Worm (Caenorhabditis elegans) whole organism, late embryonic: ENCODE results near the gene Y38E10A.35.
"Not testable (repeated sequence)": the region's sequence is repeated elsewhere in the genome, so short reads cannot be mapped to it uniquely, and the experiment has no call there.

ENCODE experiments used
- ceh-2 ChIP-seq: sonication (generic microtip); optimal IDR thresholded peaks from 2 replicates; lab custom pipeline; 2016; ENCODE audit warnings: missing genotype, missing genetic modification characterization, missing compliant biosample characterization
- che-1 ChIP-seq: sonication (generic microtip); optimal IDR thresholded peaks from 2 replicates; lab custom pipeline; 2016; ENCODE audit warnings: mild to moderate bottlenecking, missing genetic modification characterization, missing compliant biosample characterization
- elt-4 ChIP-seq: sonication (generic microtip); optimal IDR thresholded peaks from 2 replicates; lab custom pipeline; 2016; ENCODE audit warnings: missing genetic modification characterization, missing compliant biosample characterization
- lin-11 ChIP-seq: fragments of 200-800 bp; sonication (Bioruptor generic); optimal IDR thresholded peaks from 2 replicates; lab custom pipeline; 2018; ENCODE audit warnings: mild to moderate bottlenecking, missing genetic modification characterization, missing compliant biosample characterization
- madf-2 ChIP-seq: sonication (generic microtip); optimal IDR thresholded peaks from 2 replicates; lab custom pipeline; 2017; ENCODE audit warnings: missing genetic modification characterization, missing compliant biosample characterization
- pqm-1 ChIP-seq: sonication (generic microtip); optimal IDR thresholded peaks from 2 replicates; lab custom pipeline; 2016; ENCODE audit warnings: missing genetic modification characterization, missing compliant biosample characterization
- pros-1 ChIP-seq: fragments of 150-350 bp; optimal IDR thresholded peaks from 2 replicates; lab custom pipeline; 2014; ENCODE audit warnings: missing biosample characterization, missing genetic modification reagents, missing genetic modification characterization
- ttx-3 ChIP-seq: sonication (generic microtip); optimal IDR thresholded peaks from 2 replicates; lab custom pipeline; 2016; ENCODE audit warnings: missing genetic modification reagents, missing genetic modification characterization, missing compliant biosample characterization
- unc-42 ChIP-seq: sonication (generic microtip); optimal IDR thresholded peaks from 2 replicates; lab custom pipeline; 2016; ENCODE audit warnings: missing genotype, missing genetic modification characterization, missing compliant biosample characterization

ce11 chrII:12536203-12536602 is 36.5 kb downstream of the Y38E10A.35 start, which contains the start of gene F49C5.3:
- not testable (repeated sequence) for TF ChIP-seq lin-11 (tag; lab: Kevin White, UChicago); madf-2 (tag; lab: Kevin White, UChicago); pqm-1 (tag; lab: Kevin White, UChicago); unc-42; ttx-3 (tag; lab: Kevin White, UChicago); ceh-2 (tag; lab: Kevin White, UChicago); che-1; pros-1; elt-4 (tag; lab: Kevin White, UChicago)
